Worm (Caenorhabditis elegans) whole organism, late embryonic: ENCODE measurements around the gene Y11D7A.10.

ENCODE experiments used
- C38D4.7 ChIP-seq: fragments of 200-800 bp; sonication (Bioruptor generic); optimal IDR thresholded peaks from 2 replicates; lab custom pipeline; 2018; ENCODE audit warnings: mild to moderate bottlenecking, missing genetic modification characterization, moderate library complexity, missing compliant biosample characterization
- F13H6.1 ChIP-seq: sonication (generic microtip); optimal IDR thresholded peaks from 2 replicates; lab custom pipeline; 2016; ENCODE audit warnings: missing genetic modification characterization, missing compliant biosample characterization
- ama-1 ChIP-seq: fragments of 150-350 bp; optimal IDR thresholded peaks from 2 replicates; lab custom pipeline; 2014
- ceh-31 ChIP-seq: sonication (generic microtip); optimal IDR thresholded peaks from 2 replicates; lab custom pipeline; 2016; ENCODE audit warnings: missing genetic modification characterization, missing compliant biosample characterization
- ceh-6 ChIP-seq: fragments of 200-800 bp; sonication (Bioruptor generic); optimal IDR thresholded peaks from 2 replicates; lab custom pipeline; 2018; ENCODE audit warnings: mild to moderate bottlenecking, missing genetic modification characterization, missing compliant biosample characterization
- elt-2 ChIP-seq: sonication (generic microtip); optimal IDR thresholded peaks from 2 replicates; lab custom pipeline; 2016; ENCODE audit warnings: missing genetic modification reagents, missing genetic modification characterization, missing compliant biosample characterization
- mec-3 ChIP-seq: sonication (generic microtip); optimal IDR thresholded peaks from 2 replicates; lab custom pipeline; 2016; ENCODE audit warnings: borderline replicate concordance, missing genetic modification characterization, missing compliant biosample characterization
- nfya-1 ChIP-seq: sonication (generic microtip); optimal IDR thresholded peaks from 2 replicates; lab custom pipeline; 2017; ENCODE audit warnings: missing genetic modification characterization, mild to moderate bottlenecking, missing compliant biosample characterization, antibody characterized with exemption, moderate library complexity
- pqm-1 ChIP-seq: sonication (generic microtip); optimal IDR thresholded peaks from 2 replicates; lab custom pipeline; 2016; ENCODE audit warnings: missing genetic modification characterization, missing compliant biosample characterization
- tbx-2 ChIP-seq: sonication (generic microtip); optimal IDR thresholded peaks from 2 replicates; lab custom pipeline; 2016; ENCODE audit warnings: missing genetic modification characterization, missing compliant biosample characterization

DNA sequence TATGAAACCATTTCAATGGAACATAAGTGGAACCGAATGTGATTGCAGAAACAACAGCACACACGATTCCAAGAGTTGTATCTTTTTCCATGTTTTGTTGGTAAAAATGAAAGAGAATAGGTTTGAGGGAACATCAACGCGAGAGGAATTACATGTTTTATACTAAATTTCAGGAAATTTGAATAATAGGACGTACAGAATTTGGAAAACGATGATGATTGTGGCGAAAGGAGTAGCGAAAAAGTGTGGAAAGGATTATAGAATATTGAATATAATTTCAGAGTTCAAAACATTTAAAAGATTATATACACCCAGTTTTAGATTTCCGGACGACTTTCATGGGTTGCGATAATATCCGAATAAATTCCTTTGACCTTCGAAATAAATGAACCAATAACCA lies 49.4 kb upstream of the Y11D7A.10 start, which contains the start of gene F49C12.6:
- no peak for TF ChIP-seq mec-3 (tag; lab: Kevin White, UChicago)
- no peak for TF ChIP-seq C38D4.7 (GFP tag; lab: Kevin White, UChicago)
- no peak for TF ChIP-seq ceh-31 (tag; lab: Kevin White, UChicago)
- TF ChIP-seq nfya-1, result no peak
- TF ChIP-seq ceh-6, result no peak
- TF ChIP-seq F13H6.1 (tag; lab: Kevin White, UChicago), result no peak
- TF ChIP-seq pqm-1, result no peak
- no peak for TF ChIP-seq ama-1 (lab: Kevin White, UChicago)
- TF ChIP-seq tbx-2 (tag; lab: Kevin White, UChicago), result no peak
- TF ChIP-seq elt-2 (tag; lab: Kevin White, UChicago), result no peak
